Worm (Caenorhabditis elegans) whole organism, L4 larva: ENCODE measurements around the gene BE0003N10.1.

ENCODE experiments used
- F26F4.8 ChIP-seq: fragments of 200-800 bp; sonication (Bioruptor generic); conservative IDR thresholded peaks from 2 replicates; pipeline ENCODE4 v1.3.6; 2022; ENCODE audit warnings: missing genetic modification characterization, missing compliant biosample characterization
- ZK546.5 ChIP-seq, 2 experiments: sonication (generic microtip); optimal IDR thresholded peaks; 2 replicates each; lab custom pipeline; 2017; ENCODE audit warnings: missing biosample characterization in 2 of 2, missing genetic modification characterization in 2 of 2
- aha-1 ChIP-seq: fragments of 150-350 bp; peaks from one replicate; lab custom pipeline; 2014; ENCODE audit warnings: missing biosample characterization, missing genetic modification characterization
- attf-4 ChIP-seq: sonication (generic microtip); optimal IDR thresholded peaks from 3 replicates; lab custom pipeline; 2017; ENCODE audit warnings: missing biosample characterization, missing genetic modification characterization
- ceh-32 ChIP-seq: sonication (generic microtip); optimal IDR thresholded peaks from 2 replicates; lab custom pipeline; 2016; ENCODE audit warnings: mild to moderate bottlenecking, missing genetic modification characterization, missing compliant biosample characterization; ENCODE audit not compliant: poor library complexity
- ceh-82 ChIP-seq: sonication (generic microtip); optimal IDR thresholded peaks from 2 replicates; lab custom pipeline; 2017; ENCODE audit warnings: missing biosample characterization, missing genetic modification characterization
- ces-1 ChIP-seq: fragments of 150-350 bp; sonication (generic microtip); optimal IDR thresholded peaks from 4 replicates; lab custom pipeline; 2014; ENCODE audit warnings: missing biosample characterization, missing genetic modification reagents, missing genetic modification characterization
- ctbp-1 ChIP-seq: fragments of 200-800 bp; sonication (Bioruptor generic); IDR thresholded peaks from 2 replicates; pipeline ENCODE4 v1.3.6; 2022; ENCODE audit warnings: missing genetic modification reagents, missing genetic modification characterization, missing compliant biosample characterization
- daf-16 ChIP-seq, 3 experiments: sonication (generic microtip); optimal IDR thresholded peaks; 2 replicates each; lab custom pipeline; 2016 to 2017; ENCODE audit warnings: missing genetic modification characterization in 3 of 3, missing genetic modification reagents in 3 of 3, mild to moderate bottlenecking in 2 of 3, missing compliant biosample characterization in 2 of 3, missing biosample characterization in 1 of 3, moderate library complexity in 1 of 3
- daf-19 ChIP-seq: fragments of 200-800 bp; sonication (Bioruptor generic); conservative IDR thresholded peaks from 2 replicates; pipeline ENCODE4 v1.3.6; 2022; ENCODE audit warnings: missing genetic modification characterization, missing compliant biosample characterization
- daf-8 ChIP-seq: fragments of 200-800 bp; sonication (Bioruptor generic); IDR thresholded peaks from 2 replicates; pipeline ENCODE4 v1.3.6; 2022; ENCODE audit warnings: missing genetic modification characterization, missing compliant biosample characterization
- dmd-8 ChIP-seq: fragments of 200-800 bp; sonication (Bioruptor generic); IDR thresholded peaks from 2 replicates; pipeline ENCODE4 v1.3.6; 2022; ENCODE audit warnings: missing genetic modification characterization, missing compliant biosample characterization
- dpl-1 ChIP-seq: fragments of 150-350 bp; optimal IDR thresholded peaks from 2 replicates; lab custom pipeline; 2014; ENCODE audit warnings: missing biosample characterization, missing genetic modification reagents, missing genetic modification characterization
- dve-1 ChIP-seq: sonication (generic microtip); optimal IDR thresholded peaks from 2 replicates; lab custom pipeline; 2017; ENCODE audit warnings: antibody characterized with exemption, mild to moderate bottlenecking, missing genetic modification characterization, missing compliant biosample characterization; ENCODE audit not compliant: insufficient read depth
- fkh-10 ChIP-seq: fragments of 150-350 bp; optimal IDR thresholded peaks from 2 replicates; lab custom pipeline; 2014; ENCODE audit warnings: missing biosample characterization, missing genetic modification reagents, missing genetic modification characterization
- hlh-30 ChIP-seq: sonication (generic microtip); optimal IDR thresholded peaks from 2 replicates; lab custom pipeline; 2017; ENCODE audit warnings: antibody characterized with exemption, mild to moderate bottlenecking, missing genetic modification characterization, missing compliant biosample characterization; ENCODE audit not compliant: insufficient read depth
- jun-1 ChIP-seq: fragments of 150-350 bp; optimal IDR thresholded peaks from 2 replicates; lab custom pipeline; 2014; ENCODE audit warnings: missing biosample characterization, missing genetic modification reagents, missing genetic modification characterization
- lin-13 ChIP-seq: fragments of 150-350 bp; optimal IDR thresholded peaks from 2 replicates; lab custom pipeline; 2014; ENCODE audit warnings: missing biosample characterization, missing genetic modification reagents, missing genetic modification characterization
- lin-15B ChIP-seq: fragments of 150-350 bp; sonication (generic microtip); optimal IDR thresholded peaks from 3 replicates; lab custom pipeline; 2014; ENCODE audit warnings: missing biosample characterization, missing genetic modification characterization
- lin-38 ChIP-seq: fragments of 200-800 bp; sonication (Bioruptor generic); IDR thresholded peaks from 2 replicates; pipeline ENCODE4 v1.3.6; 2022; ENCODE audit warnings: missing genetic modification reagents, missing genetic modification characterization, missing compliant biosample characterization
- lin-39 ChIP-seq: fragments of 150-350 bp; optimal IDR thresholded peaks from 2 replicates; lab custom pipeline; 2014; ENCODE audit warnings: missing biosample characterization, missing genetic modification reagents, missing genetic modification characterization
- lsy-2 ChIP-seq, 2 experiments: fragments of 150-350 bp in 1 of 2; sonication (generic microtip) in 1 of 2; optimal IDR thresholded peaks; 2 replicates each; lab custom pipeline; 2014 to 2017; ENCODE audit warnings: missing biosample characterization in 2 of 2, missing genetic modification characterization in 2 of 2
- mdl-1 ChIP-seq, 2 experiments: fragments of 150-350 bp in 1 of 2; sonication (generic microtip) in 1 of 2; optimal IDR thresholded peaks; 2 replicates each; lab custom pipeline; 2014 to 2017; ENCODE audit warnings: missing biosample characterization in 2 of 2, missing genetic modification characterization in 2 of 2
- mep-1 ChIP-seq: fragments of 150-350 bp; sonication (generic microtip); optimal IDR thresholded peaks from 3 replicates; lab custom pipeline; 2014; ENCODE audit warnings: missing biosample characterization, missing genetic modification characterization
- mes-2 ChIP-seq: sonication (generic microtip); optimal IDR thresholded peaks from 2 replicates; lab custom pipeline; 2016; ENCODE audit warnings: missing genotype, mild to moderate bottlenecking, missing genetic modification characterization, missing compliant biosample characterization; ENCODE audit not compliant: poor library complexity, severe bottlenecking
- nhr-102 ChIP-seq: sonication (generic microtip); optimal IDR thresholded peaks from 2 replicates; lab custom pipeline; 2016; ENCODE audit warnings: mild to moderate bottlenecking, missing genetic modification characterization, moderate library complexity, missing compliant biosample characterization
- nhr-41 ChIP-seq: fragments of 200-800 bp; sonication (Bioruptor generic); IDR thresholded peaks from 2 replicates; pipeline ENCODE4 v1.3.6; 2022; ENCODE audit warnings: missing genetic modification reagents, missing genetic modification characterization, missing compliant biosample characterization
- nhr-42 ChIP-seq: fragments of 200-800 bp; sonication (Bioruptor generic); IDR thresholded peaks from 2 replicates; pipeline ENCODE4 v1.3.6; 2022; ENCODE audit warnings: missing genetic modification characterization, missing compliant biosample characterization
- nhr-6 ChIP-seq: fragments of 150-350 bp; optimal IDR thresholded peaks from 2 replicates; lab custom pipeline; 2014; ENCODE audit warnings: missing biosample characterization, missing genetic modification characterization
- php-3 ChIP-seq: fragments of 200-800 bp; sonication (Bioruptor generic); IDR thresholded peaks from 2 replicates; pipeline ENCODE4 v1.3.6; 2022; ENCODE audit warnings: missing genetic modification reagents, missing genetic modification characterization, missing compliant biosample characterization
- rbr-2 ChIP-seq: sonication (generic microtip); optimal IDR thresholded peaks from 2 replicates; lab custom pipeline; 2016; ENCODE audit warnings: missing genotype, missing genetic modification characterization, missing compliant biosample characterization
- saeg-2 ChIP-seq: fragments of 200-800 bp; sonication (Bioruptor generic); IDR thresholded peaks from 2 replicates; pipeline ENCODE4 v1.3.6; 2022; ENCODE audit warnings: missing genetic modification reagents, missing genetic modification characterization, missing compliant biosample characterization
- skn-1 ChIP-seq: fragments of 150-350 bp; optimal IDR thresholded peaks from 2 replicates; lab custom pipeline; 2014; ENCODE audit warnings: missing biosample characterization, missing genetic modification characterization
- spr-1 ChIP-seq: sonication (generic microtip); optimal IDR thresholded peaks from 2 replicates; lab custom pipeline; 2016; ENCODE audit warnings: mild to moderate bottlenecking, missing genetic modification characterization, missing compliant biosample characterization
- spr-3 ChIP-seq: fragments of 200-800 bp; sonication (Bioruptor generic); optimal IDR thresholded peaks from 2 replicates; lab custom pipeline; 2018; ENCODE audit warnings: mild to moderate bottlenecking, missing genetic modification characterization, missing compliant biosample characterization
- unc-39 ChIP-seq: sonication (generic microtip); optimal IDR thresholded peaks from 2 replicates; lab custom pipeline; 2017; ENCODE audit warnings: missing biosample characterization, missing genetic modification characterization
- vab-7 ChIP-seq: fragments of 200-800 bp; sonication (Bioruptor generic); IDR thresholded peaks from 2 replicates; pipeline ENCODE4 v1.3.6; 2022; ENCODE audit warnings: missing genetic modification reagents, missing genetic modification characterization, missing compliant biosample characterization
- zfp-3 ChIP-seq: fragments of 200-800 bp; sonication (Bioruptor generic); conservative IDR thresholded peaks from 2 replicates; pipeline ENCODE4 v1.3.6; 2022; ENCODE audit warnings: missing genetic modification reagents, missing genetic modification characterization, missing compliant biosample characterization
- zip-11 ChIP-seq: fragments of 200-800 bp; sonication (Bioruptor generic); IDR thresholded peaks from 2 replicates; pipeline ENCODE4 v1.3.6; 2022; ENCODE audit warnings: missing genetic modification characterization, missing compliant biosample characterization
- ztf-7 ChIP-seq: fragments of 150-350 bp; optimal IDR thresholded peaks from 2 replicates; lab custom pipeline; 2014; ENCODE audit warnings: missing biosample characterization, missing genetic modification characterization

The BE0003N10.1 gene

ce11 chrIII:1037173-1037572 is at the start of gene BE0003N10.1, which contains the start of gene chin-1:
TSS of gene BE0003N10.1 (plus strand) at chrIII:1037492.
TSS of gene chin-1 (minus strand) at chrIII:1037212.
- TF ChIP-seq rbr-2 (tag; lab: Kevin White, UChicago) (peak; percentile 12), lsy-2 (tag; optimal IDR thresholded peaks at IDR 0.05; lab: Kevin White, UChicago) (peak in 1 of 2 experiments; percentile 76), daf-16 (GFP tag; optimal IDR thresholded peaks at IDR 0.05; lab: Kevin White, UChicago) (no peak), daf-16 (tag; optimal IDR thresholded peaks at IDR 0.05; lab: Kevin White, UChicago) (peak; percentile 36), nhr-102 (tag; lab: Kevin White, UChicago) (peak; percentile 7), jun-1 (no peak), fkh-10 (GFP tag; lab: Kevin White, UChicago) (peak; percentile 5), dve-1 (tag; lab: Kevin White, UChicago) (peak; percentile 37), lin-13 (GFP tag; lab: Kevin White, UChicago) (peak; percentile 27), daf-19 (no peak), mep-1 (tag; lab: Kevin White, UChicago) (peak; percentile 3), mes-2 (tag; lab: Kevin White, UChicago) (peak; percentile 63), lin-38 (peak; percentile 66), nhr-42 (GFP tag; lab: Robert Waterston, UW) (no peak), dpl-1 (GFP tag; lab: Kevin White, UChicago) (peak; percentile 64)

ce11 chrIII:989558-989957 is 47.7 kb upstream of the BE0003N10.1 start:
- TF ChIP-seq daf-8 (GFP tag; lab: Robert Waterston, UW) (no peak), skn-1 (tag; lab: Kevin White, UChicago) (no peak), zfp-3 (GFP tag; lab: Robert Waterston, UW) (no peak), fkh-10 (GFP tag; lab: Kevin White, UChicago) (peak; percentile 42), ctbp-1 (GFP tag; lab: Robert Waterston, UW) (peak; percentile 32; the same call in 1 of the 2 replicates), zip-11 (GFP tag; lab: Robert Waterston, UW) (no peak), ceh-82 (tag; lab: Kevin White, UChicago) (no peak), ces-1 (peak; percentile 68), spr-3 (GFP tag; lab: Kevin White, UChicago) (no peak)

DNA sequence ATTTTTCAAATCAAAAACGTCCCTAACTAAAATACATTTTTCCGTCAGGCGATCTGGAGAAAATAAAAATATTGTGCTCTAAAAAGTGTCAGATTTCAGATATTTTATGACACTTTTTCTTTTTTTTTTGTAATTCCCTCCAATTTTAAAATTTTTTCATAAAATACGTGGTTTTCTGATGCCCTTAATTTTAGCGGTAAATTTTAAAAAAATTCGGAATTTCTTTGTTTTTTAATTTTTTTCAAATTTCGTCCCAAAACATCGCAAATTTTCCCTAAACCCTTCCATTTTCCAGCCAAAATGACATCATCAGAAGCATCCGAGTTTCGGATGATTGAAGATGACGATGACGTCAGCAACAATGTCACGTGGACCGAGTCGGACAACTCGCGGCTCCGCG is 45.7 kb upstream of the BE0003N10.1 start, which contains the start of gene trp-2:
TSS of gene trp-2 (plus strand) at position 301 of the 400 bp plus-strand sequence.
- TF ChIP-seq ZK546.5 (tag; optimal IDR thresholded peaks at IDR 0.05; lab: Kevin White, UChicago) = no peak
- TF ChIP-seq dmd-8 (GFP tag; lab: Robert Waterston, UW) = no peak
- no peak for TF ChIP-seq ces-1
- no peak for TF ChIP-seq mdl-1 (tag; optimal IDR thresholded peaks at IDR 0.05; lab: Kevin White, UChicago)
- TF ChIP-seq nhr-41 (GFP tag; lab: Robert Waterston, UW) = no peak
- TF ChIP-seq hlh-30 (tag; lab: Kevin White, UChicago) = no peak
- TF ChIP-seq unc-39 (tag; lab: Kevin White, UChicago) = no peak
- no peak for TF ChIP-seq aha-1
- TF ChIP-seq lin-15B = no peak
- TF ChIP-seq ceh-32 (tag; lab: Kevin White, UChicago) = no peak
- TF ChIP-seq saeg-2 (GFP tag; lab: Robert Waterston, UW) = no peak
- no peak for TF ChIP-seq F26F4.8 (GFP tag; lab: Robert Waterston, UW)
- no peak for TF ChIP-seq php-3 (GFP tag; lab: Robert Waterston, UW)
- TF ChIP-seq attf-4 (tag; lab: Kevin White, UChicago) = no peak
- no peak for TF ChIP-seq vab-7 (GFP tag; lab: Robert Waterston, UW)
- no peak for TF ChIP-seq spr-1
- TF ChIP-seq lin-39 = no peak
- no peak for TF ChIP-seq ztf-7 (tag; lab: Kevin White, UChicago)
- TF ChIP-seq nhr-6 = no peak
